Worm (Caenorhabditis elegans) whole organism, late embryonic: ENCODE results near the gene srh-97.

Experiments used
- F13H6.1 ChIP-seq: sonication (generic microtip); optimal IDR thresholded peaks from 2 replicates; lab custom pipeline; 2016; ENCODE audit warnings: missing genetic modification characterization, missing compliant biosample characterization
- ceh-45 ChIP-seq: fragments of 200-800 bp; sonication (Bioruptor generic); IDR thresholded peaks from 2 replicates; pipeline ENCODE4 v1.3.6; 2022; ENCODE audit warnings: missing genetic modification reagents, missing genetic modification characterization, missing compliant biosample characterization
- dve-1 ChIP-seq: sonication (generic microtip); optimal IDR thresholded peaks from 2 replicates; lab custom pipeline; 2017; ENCODE audit warnings: antibody characterized with exemption, mild to moderate bottlenecking, missing genetic modification characterization, missing compliant biosample characterization
- hlh-8 ChIP-seq: sonication (generic microtip); optimal IDR thresholded peaks from 2 replicates; lab custom pipeline; 2016; ENCODE audit warnings: missing genotype, missing genetic modification characterization, missing compliant biosample characterization
- lim-6 ChIP-seq: sonication (generic microtip); optimal IDR thresholded peaks from 2 replicates; lab custom pipeline; 2016; ENCODE audit warnings: missing genetic modification characterization, missing compliant biosample characterization
- pha-2 ChIP-seq: sonication (generic microtip); optimal IDR thresholded peaks from 2 replicates; lab custom pipeline; 2017; ENCODE audit warnings: mild to moderate bottlenecking, missing genetic modification characterization, missing compliant biosample characterization
- pqm-1 ChIP-seq: sonication (generic microtip); optimal IDR thresholded peaks from 2 replicates; lab custom pipeline; 2016; ENCODE audit warnings: missing genetic modification characterization, missing compliant biosample characterization
- rnt-1 ChIP-seq: sonication (generic microtip); optimal IDR thresholded peaks from 2 replicates; lab custom pipeline; 2016; ENCODE audit warnings: missing genetic modification characterization, missing compliant biosample characterization
- tbx-7 ChIP-seq: sonication (generic microtip); optimal IDR thresholded peaks from 2 replicates; lab custom pipeline; 2016; ENCODE audit warnings: missing genotype, missing genetic modification characterization, missing compliant biosample characterization
- unc-86 ChIP-seq: sonication (generic microtip); optimal IDR thresholded peaks from 2 replicates; lab custom pipeline; 2016; ENCODE audit warnings: missing genetic modification characterization, missing compliant biosample characterization

DNA sequence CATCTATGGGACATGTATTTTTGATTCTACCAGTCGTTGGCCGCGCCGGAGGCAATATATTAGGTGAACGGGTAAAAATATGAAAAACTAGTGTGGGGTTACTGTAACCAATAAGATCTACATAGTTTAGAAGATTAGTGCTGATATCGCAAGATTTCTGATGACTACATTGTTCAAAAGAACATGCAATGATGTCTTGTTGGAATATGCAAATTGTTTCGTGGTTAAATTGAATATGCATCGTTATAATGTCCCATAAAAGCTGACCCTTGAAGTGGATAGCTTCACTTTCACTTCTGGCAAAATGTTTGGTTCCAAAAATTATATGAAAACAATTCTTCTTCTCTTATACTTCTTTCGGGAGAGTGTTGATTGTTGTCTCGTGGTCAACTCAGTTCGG, 27.6 kb downstream of the srh-97 start, which contains the start of gene F28B1.2:
- TF ChIP-seq pqm-1 (tag; lab: Kevin White, UChicago) (no peak), F13H6.1 (tag; lab: Kevin White, UChicago) (no peak), pha-2 (tag; lab: Kevin White, UChicago) (no peak), lim-6 (no peak), unc-86 (no peak), dve-1 (no peak), rnt-1 (tag; lab: Kevin White, UChicago) (no peak), hlh-8 (no peak), ceh-45 (GFP tag; lab: Robert Waterston, UW) (no peak), tbx-7 (tag; lab: Kevin White, UChicago) (no peak)
